Worm (Caenorhabditis elegans) whole organism, young adult: ENCODE measurements around the gene R11.4.

Experiments
- B0261.1 ChIP-seq: sonication (generic microtip); optimal IDR thresholded peaks from 2 replicates; lab custom pipeline; 2016; ENCODE audit warnings: mild to moderate bottlenecking, missing genetic modification characterization, moderate library complexity, missing compliant biosample characterization
- C06A6.2 ChIP-seq: fragments of 200-800 bp; sonication (Bioruptor generic); conservative IDR thresholded peaks from 2 replicates; pipeline ENCODE4 v1.3.6; 2022; ENCODE audit warnings: missing genetic modification characterization, missing compliant biosample characterization
- F10E7.11 ChIP-seq: sonication (generic microtip); optimal IDR thresholded peaks from 2 replicates; lab custom pipeline; 2017; ENCODE audit warnings: mild to moderate bottlenecking, missing genetic modification characterization, moderate library complexity, missing compliant biosample characterization
- F22D6.2 ChIP-seq: sonication (generic microtip); optimal IDR thresholded peaks from 2 replicates; lab custom pipeline; 2016; ENCODE audit warnings: mild to moderate bottlenecking, missing genetic modification characterization, missing compliant biosample characterization
- F23B12.7 ChIP-seq: sonication (generic microtip); optimal IDR thresholded peaks from 2 replicates; lab custom pipeline; 2017; ENCODE audit warnings: missing genetic modification characterization, mild to moderate bottlenecking, missing compliant biosample characterization, antibody characterized with exemption, moderate library complexity; ENCODE audit not compliant: insufficient read depth
- F52B5.7 ChIP-seq: sonication (generic microtip); optimal IDR thresholded peaks from 2 replicates; lab custom pipeline; 2016; ENCODE audit warnings: mild to moderate bottlenecking, missing genetic modification characterization, missing compliant biosample characterization
- F57A8.1 ChIP-seq: fragments of 200-800 bp; sonication (Bioruptor generic); optimal IDR thresholded peaks from 2 replicates; lab custom pipeline; 2018; ENCODE audit warnings: mild to moderate bottlenecking, missing genetic modification characterization, moderate library complexity, missing compliant biosample characterization
- F57C9.4 ChIP-seq: sonication (generic microtip); optimal IDR thresholded peaks from 2 replicates; lab custom pipeline; 2017; ENCODE audit warnings: mild to moderate bottlenecking, missing genetic modification characterization, missing compliant biosample characterization
- T26A5.8 ChIP-seq: sonication (generic microtip); optimal IDR thresholded peaks from 2 replicates; lab custom pipeline; 2016; ENCODE audit warnings: missing genetic modification characterization, missing compliant biosample characterization
- Y53F4B.3 ChIP-seq: fragments of 200-800 bp; sonication (Bioruptor generic); IDR thresholded peaks from 2 replicates; pipeline ENCODE4 v1.3.6; 2022; ENCODE audit warnings: missing genetic modification reagents, missing genetic modification characterization, missing compliant biosample characterization
- Y67H2A.10 ChIP-seq: fragments of 200-800 bp; sonication (Bioruptor generic); conservative IDR thresholded peaks from 2 replicates; pipeline ENCODE4 v1.3.6; 2022; ENCODE audit warnings: missing genetic modification reagents, missing genetic modification characterization, missing compliant biosample characterization
- ZK185.1 ChIP-seq: sonication (generic microtip); optimal IDR thresholded peaks from 2 replicates; lab custom pipeline; 2016; ENCODE audit warnings: mild to moderate bottlenecking, missing genetic modification characterization, missing compliant biosample characterization; ENCODE audit not compliant: poor library complexity, severe bottlenecking
- aptf-2 ChIP-seq: fragments of 200-800 bp; sonication (Bioruptor generic); conservative IDR thresholded peaks from 2 replicates; pipeline ENCODE4 v1.3.6; 2022; ENCODE audit warnings: missing genetic modification reagents, missing genetic modification characterization, missing compliant biosample characterization
- aptf-3 ChIP-seq: fragments of 200-800 bp; sonication (Bioruptor generic); IDR thresholded peaks from 2 replicates; pipeline ENCODE4 v1.3.6; 2022; ENCODE audit warnings: missing genetic modification characterization, missing compliant biosample characterization
- atf-7 ChIP-seq: sonication (generic microtip); optimal IDR thresholded peaks from 2 replicates; lab custom pipeline; 2017; ENCODE audit warnings: mild to moderate bottlenecking, missing genetic modification characterization, missing compliant biosample characterization
- attf-3 ChIP-seq: fragments of 200-800 bp; sonication (Bioruptor generic); conservative IDR thresholded peaks from 2 replicates; pipeline ENCODE4 v1.3.6; 2022; ENCODE audit warnings: missing genetic modification reagents, missing genetic modification characterization, missing compliant biosample characterization
- attf-6 ChIP-seq: fragments of 200-800 bp; sonication (Bioruptor generic); IDR thresholded peaks from 2 replicates; pipeline ENCODE4 v1.3.6; 2022; ENCODE audit warnings: missing genetic modification reagents, missing genetic modification characterization, missing compliant biosample characterization
- ccch-3 ChIP-seq: fragments of 200-800 bp; sonication (Bioruptor generic); optimal IDR thresholded peaks from 2 replicates; lab custom pipeline; 2018; ENCODE audit warnings: mild to moderate bottlenecking, missing genetic modification characterization, missing compliant biosample characterization
- cebp-1 ChIP-seq, 2 experiments: fragments of 200-800 bp in 1 of 2; sonication (Bioruptor generic) in 1 of 2; sonication (generic microtip) in 1 of 2; IDR thresholded peaks in 1 of 2; optimal IDR thresholded peaks in 1 of 2; 2 replicates each; pipeline versions ENCODE4 v1.3.6 to Lab custom; 2017 to 2022; ENCODE audit warnings: missing compliant biosample characterization in 2 of 2, missing genetic modification characterization in 2 of 2, mild to moderate bottlenecking in 1 of 2, missing genetic modification reagents in 1 of 2, moderate library complexity in 1 of 2
- ceh-27 ChIP-seq: fragments of 200-800 bp; sonication (Bioruptor generic); optimal IDR thresholded peaks from 2 replicates; lab custom pipeline; 2018; ENCODE audit warnings: mild to moderate bottlenecking, missing genetic modification characterization, moderate library complexity, missing compliant biosample characterization
- chd-7 ChIP-seq: sonication (generic microtip); optimal IDR thresholded peaks from 2 replicates; lab custom pipeline; 2016; ENCODE audit warnings: mild to moderate bottlenecking, missing genetic modification characterization, moderate library complexity, missing compliant biosample characterization
- dox-1 ChIP-seq: fragments of 200-800 bp; sonication (Bioruptor generic); IDR thresholded peaks from 2 replicates; pipeline ENCODE4 v1.3.6; 2022; ENCODE audit warnings: missing genetic modification reagents, missing genetic modification characterization, missing compliant biosample characterization
- efl-1 ChIP-seq: fragments of 150-350 bp; optimal IDR thresholded peaks from 2 replicates; lab custom pipeline; 2014; ENCODE audit warnings: missing biosample characterization, missing genetic modification reagents, missing genetic modification characterization
- gei-17 ChIP-seq: fragments of 200-800 bp; sonication (Bioruptor generic); optimal IDR thresholded peaks from 2 replicates; lab custom pipeline; 2018; ENCODE audit warnings: mild to moderate bottlenecking, missing genetic modification characterization, missing compliant biosample characterization
- hlh-12 ChIP-seq: sonication (generic microtip); optimal IDR thresholded peaks from 2 replicates; lab custom pipeline; 2016; ENCODE audit warnings: missing genetic modification characterization, missing compliant biosample characterization
- hsf-1 ChIP-seq: fragments of 200-800 bp; sonication (Bioruptor generic); IDR thresholded peaks from 2 replicates; pipeline ENCODE4 v1.3.6; 2022; ENCODE audit warnings: missing genetic modification reagents, missing genetic modification characterization, missing compliant biosample characterization
- lag-1 ChIP-seq: fragments of 200-800 bp; sonication (Bioruptor generic); IDR thresholded peaks from 2 replicates; pipeline ENCODE4 v1.3.6; 2022; ENCODE audit warnings: missing genetic modification reagents, missing genetic modification characterization, missing compliant biosample characterization
- lin-40 ChIP-seq: sonication (generic microtip); optimal IDR thresholded peaks from 2 replicates; lab custom pipeline; 2016; ENCODE audit warnings: missing genetic modification characterization, mild to moderate bottlenecking, missing compliant biosample characterization, missing genotype, missing genetic modification reagents
- lsl-1 ChIP-seq: fragments of 200-800 bp; sonication (Bioruptor generic); optimal IDR thresholded peaks from 2 replicates; lab custom pipeline; 2018; ENCODE audit warnings: mild to moderate bottlenecking, missing genetic modification characterization, moderate library complexity, missing compliant biosample characterization
- nfyb-1 ChIP-seq: fragments of 200-800 bp; sonication (Bioruptor generic); IDR thresholded peaks from 2 replicates; pipeline ENCODE4 v1.3.6; 2022; ENCODE audit warnings: missing genetic modification reagents, missing genetic modification characterization, missing compliant biosample characterization
- nhr-179 ChIP-seq: sonication (generic microtip); optimal IDR thresholded peaks from 2 replicates; lab custom pipeline; 2016; ENCODE audit warnings: mild to moderate bottlenecking, missing genetic modification characterization, missing compliant biosample characterization
- nhr-27 ChIP-seq: fragments of 200-800 bp; sonication (Bioruptor generic); optimal IDR thresholded peaks from 2 replicates; lab custom pipeline; 2018; ENCODE audit warnings: mild to moderate bottlenecking, missing genetic modification characterization, moderate library complexity, missing compliant biosample characterization
- nhr-90 ChIP-seq: sonication (generic microtip); optimal IDR thresholded peaks from 2 replicates; lab custom pipeline; 2016; ENCODE audit warnings: missing genotype, mild to moderate bottlenecking, missing genetic modification characterization, missing compliant biosample characterization
- pbrm-1 ChIP-seq: fragments of 200-800 bp; sonication (Bioruptor generic); IDR thresholded peaks from 2 replicates; pipeline ENCODE4 v1.3.6; 2022; ENCODE audit warnings: missing genetic modification reagents, missing genetic modification characterization, missing compliant biosample characterization
- pha-4 ChIP-seq: fragments of 150-350 bp; sonication (generic microtip); optimal IDR thresholded peaks from 2 replicates; lab custom pipeline; 2014; ENCODE audit warnings: missing biosample characterization, missing genetic modification reagents, missing genetic modification characterization
- repo-1 ChIP-seq: sonication (generic microtip); optimal IDR thresholded peaks from 2 replicates; lab custom pipeline; 2017; ENCODE audit warnings: mild to moderate bottlenecking, missing genetic modification characterization, missing compliant biosample characterization
- sdz-38 ChIP-seq: sonication (generic microtip); optimal IDR thresholded peaks from 2 replicates; lab custom pipeline; 2016; ENCODE audit warnings: missing genotype, missing genetic modification characterization, missing compliant biosample characterization
- sea-2 ChIP-seq: fragments of 200-800 bp; sonication (Bioruptor generic); IDR thresholded peaks from 2 replicates; pipeline ENCODE4 v1.3.6; 2022; ENCODE audit warnings: missing genetic modification characterization, missing compliant biosample characterization
- snpc-1.1 ChIP-seq: sonication (generic microtip); optimal IDR thresholded peaks from 2 replicates; lab custom pipeline; 2017; ENCODE audit warnings: missing genetic modification characterization, mild to moderate bottlenecking, missing compliant biosample characterization, antibody characterized with exemption, moderate library complexity, missing genotype, missing genetic modification reagents; ENCODE audit not compliant: insufficient read depth
- snpc-4 ChIP-seq, 5 experiments: fragments of 150-350 bp in 1 of 5; sonication (generic microtip) in 4 of 5; optimal IDR thresholded peaks; 2 replicates each; lab custom pipeline; 2014 to 2018; ENCODE audit warnings: missing genetic modification characterization in 5 of 5, missing biosample characterization in 3 of 5, antibody characterized with exemption in 2 of 5, mild to moderate bottlenecking in 2 of 5, missing compliant biosample characterization in 2 of 5, missing genotype in 2 of 5, moderate library complexity in 2 of 5, missing genetic modification reagents in 1 of 5
- sptf-2 ChIP-seq: fragments of 200-800 bp; sonication (Bioruptor generic); optimal IDR thresholded peaks from 2 replicates; lab custom pipeline; 2018; ENCODE audit warnings: mild to moderate bottlenecking, missing genetic modification characterization, missing compliant biosample characterization
- tbx-9 ChIP-seq: sonication (generic microtip); optimal IDR thresholded peaks from 2 replicates; lab custom pipeline; 2016; ENCODE audit warnings: borderline replicate concordance, missing genetic modification characterization, inconsistent platforms, missing compliant biosample characterization
- unc-62 ChIP-seq: fragments of 150-350 bp; optimal IDR thresholded peaks from 2 replicates; lab custom pipeline; 2014; ENCODE audit warnings: missing biosample characterization, missing genetic modification reagents, missing genetic modification characterization
- xnd-1 ChIP-seq: sonication (generic microtip); optimal IDR thresholded peaks from 2 replicates; lab custom pipeline; 2016; ENCODE audit warnings: missing genotype, missing genetic modification reagents, missing genetic modification characterization, missing compliant biosample characterization
- ztf-18 ChIP-seq: sonication (generic microtip); optimal IDR thresholded peaks from 2 replicates; lab custom pipeline; 2016; ENCODE audit warnings: missing genotype, mild to moderate bottlenecking, missing genetic modification characterization, missing compliant biosample characterization
- ztf-22 ChIP-seq: fragments of 200-800 bp; sonication (Bioruptor generic); optimal IDR thresholded peaks from 2 replicates; lab custom pipeline; 2018; ENCODE audit warnings: mild to moderate bottlenecking, missing genetic modification characterization, moderate library complexity, missing compliant biosample characterization
- ztf-6 ChIP-seq: fragments of 200-800 bp; sonication (Bioruptor generic); IDR thresholded peaks from 2 replicates; pipeline ENCODE4 v1.3.6; 2022; ENCODE audit warnings: missing genetic modification reagents, missing genetic modification characterization, missing compliant biosample characterization

Gene R11.4

ce11 chrX:16208123-16208522 lies 2.3 kb downstream of the R11.4 start (continued):
- no peak for TF ChIP-seq sptf-2
- no peak for TF ChIP-seq T26A5.8 (tag; lab: Kevin White, UChicago)
- no peak for TF ChIP-seq dox-1

- no peak for TF ChIP-seq hlh-12 (tag; lab: Kevin White, UChicago)
- TF ChIP-seq lag-1 = no peak
- TF ChIP-seq unc-62 (GFP tag; lab: Kevin White, UChicago) = no peak
- TF ChIP-seq F52B5.7 (tag; lab: Kevin White, UChicago) = no peak
- TF ChIP-seq Y53F4B.3 (GFP tag; lab: Robert Waterston, UW) = no peak
- TF ChIP-seq F23B12.7 (tag; lab: Kevin White, UChicago) = peak; percentile 55
- TF ChIP-seq lsl-1 (GFP tag; lab: Kevin White, UChicago) = no peak
- no peak for TF ChIP-seq tbx-9 (tag; lab: Kevin White, UChicago)
- peak; percentile 42 for TF ChIP-seq atf-7
- no peak for TF ChIP-seq ztf-22
- TF ChIP-seq attf-3 (GFP tag; lab: Robert Waterston, UW) = no peak
- TF ChIP-seq sdz-38 (tag; lab: Kevin White, UChicago) = no peak
- no peak for TF ChIP-seq snpc-4 (GFP tag; optimal IDR thresholded peaks at IDR 0.05; lab: Kevin White, UChicago)
- TF ChIP-seq snpc-4 (tag; optimal IDR thresholded peaks at IDR 0.05; lab: Kevin White, UChicago) = peak in 3 of 4 experiments; percentile 26 to 73 (median 70)
- TF ChIP-seq aptf-3 = no peak
- no peak for TF ChIP-seq nhr-179 (tag; lab: Kevin White, UChicago)
- TF ChIP-seq nhr-27 = no peak
- no peak for TF ChIP-seq aptf-2 (GFP tag; lab: Robert Waterston, UW)
- peak; percentile 94 for TF ChIP-seq lin-40
- no peak for TF ChIP-seq nfyb-1 (GFP tag; lab: Robert Waterston, UW)
- TF ChIP-seq ztf-18 (tag; lab: Kevin White, UChicago) = no peak
- TF ChIP-seq repo-1 (tag; lab: Kevin White, UChicago) = peak; percentile 58
- no peak for TF ChIP-seq F10E7.11 (tag; lab: Kevin White, UChicago)
- TF ChIP-seq Y67H2A.10 (GFP tag; lab: Robert Waterston, UW) = no peak
- peak; percentile 54 for TF ChIP-seq B0261.1
- no peak for TF ChIP-seq attf-6 (GFP tag; lab: Robert Waterston, UW)
- TF ChIP-seq hsf-1 (GFP tag; lab: Robert Waterston, UW) = no peak
- no peak for TF ChIP-seq snpc-1.1
- TF ChIP-seq ZK185.1 (tag; lab: Kevin White, UChicago) = peak; percentile 63
- TF ChIP-seq F57A8.1 = no peak
- TF ChIP-seq F57C9.4 = no peak
- TF ChIP-seq xnd-1 (tag; lab: Kevin White, UChicago) = no peak
- TF ChIP-seq nhr-90 (tag; lab: Kevin White, UChicago) = no peak
- TF ChIP-seq gei-17 (GFP tag; lab: Kevin White, UChicago) = peak; percentile 93
- TF ChIP-seq ceh-27 = peak; percentile 24
- no peak for TF ChIP-seq pbrm-1 (GFP tag; lab: Robert Waterston, UW)
- no peak for TF ChIP-seq ccch-3 (GFP tag; lab: Kevin White, UChicago)
- no peak for TF ChIP-seq chd-7 (tag; lab: Kevin White, UChicago)
- no peak for TF ChIP-seq efl-1 (GFP tag; lab: Kevin White, UChicago)
- TF ChIP-seq C06A6.2 (GFP tag; lab: Robert Waterston, UW) = no peak
- no peak for TF ChIP-seq pha-4 (tag; lab: Kevin White, UChicago)
- TF ChIP-seq sea-2 (GFP tag; lab: Robert Waterston, UW) = no peak
- no peak for TF ChIP-seq ztf-6 (GFP tag; lab: Robert Waterston, UW)
- no peak for TF ChIP-seq F22D6.2 (tag; lab: Kevin White, UChicago)
- TF ChIP-seq cebp-1 (GFP tag; IDR thresholded peaks at IDR 0.05; lab: Robert Waterston, UW) = no peak
- peak; percentile 77 for TF ChIP-seq cebp-1 (tag; optimal IDR thresholded peaks at IDR 0.05; lab: Kevin White, UChicago)
Observed at ce11 chrX:16205880-16206279, 4.5 kb downstream of the R11.4 start.
